Fruit fly (Drosophila melanogaster): ENCODE data around the gene tgo.

The tgo gene

dm6 chr3R:9014859-9015466 is 4.9 kb downstream of the tgo start, which contains the start of the genes Kcmf1, Sf3b5 and CG11986:
Gene Kcmf1, minus strand, starts transcription at chr3R:9014909.
Gene Sf3b5, minus strand, starts transcription at chr3R:9015341.
Gene CG11986, plus strand, starts transcription at chr3R:9015446.
- peak; percentile 32 for TF ChIP-seq BEAF-32 (GFP tag; optimal IDR thresholded peaks at IDR 0.05)
- peak; percentile 72 for TF ChIP-seq gfzf (GFP tag; optimal IDR thresholded peaks at IDR 0.05)
- TF ChIP-seq CG12659 (GFP tag; optimal IDR thresholded peaks at IDR 0.05) = peak; percentile 13
- TF ChIP-seq hbn (GFP tag; IDR thresholded peaks at IDR 0.05; ENCODE audit: partially characterized antibody) = no peak
- TF ChIP-seq tap (tag; optimal IDR thresholded peaks at IDR 0.05) = no peak
- TF ChIP-seq nmo (GFP tag; optimal IDR thresholded peaks at IDR 0.05) = peak; percentile 17
- TF ChIP-seq MESR4 (GFP tag; optimal IDR thresholded peaks at IDR 0.05) = peak; percentile 49
- peak; percentile 4 for TF ChIP-seq CG17186 (GFP tag; optimal IDR thresholded peaks at IDR 0.05)
- TF ChIP-seq stwl (tag; optimal IDR thresholded peaks at IDR 0.05) = peak; percentile 5
- no peak for TF ChIP-seq CG13775 (GFP tag; optimal IDR thresholded peaks at IDR 0.05)
- no peak for TF ChIP-seq jigr1 (GFP tag; IDR thresholded peaks at IDR 0.05)
- peak; percentile 10 for TF ChIP-seq Dp (GFP tag; optimal IDR thresholded peaks at IDR 0.05)
- TF ChIP-seq sens (GFP tag) = peak; percentile 57
- TF ChIP-seq Sin3A (optimal IDR thresholded peaks at IDR 0.05) = peak; percentile 34
- TF ChIP-seq YL-1 (GFP tag; optimal IDR thresholded peaks at IDR 0.05) = peak; percentile 22
- no peak for TF ChIP-seq CG31365 (tag; optimal IDR thresholded peaks at IDR 0.05)
- TF ChIP-seq CG2116 (GFP tag; optimal IDR thresholded peaks at IDR 0.05) = peak; percentile 18
- peak; percentile 20 for TF ChIP-seq CG8924 (tag; optimal IDR thresholded peaks at IDR 0.05)
- peak; percentile 74 for TF ChIP-seq CG4617 (GFP tag; optimal IDR thresholded peaks at IDR 0.05; ENCODE audit: borderline replicate concordance)
- TF ChIP-seq CG17612 (GFP tag; IDR thresholded peaks at IDR 0.05) = no peak
- TF ChIP-seq pzg (GFP tag; optimal IDR thresholded peaks at IDR 0.05) = peak; percentile 36
- peak; percentile 1 for TF ChIP-seq Ets65A (GFP tag)
- peak in 1 of 2 experiments; percentile 12 for TF ChIP-seq Hr78 (GFP tag; optimal IDR thresholded peaks at IDR 0.05)
- peak; percentile 8; the same call in 1 of the 2 replicates for TF ChIP-seq Bgb (GFP tag; IDR thresholded peaks at IDR 0.05; ENCODE audit: partially characterized antibody)
- TF ChIP-seq Opbp (GFP tag; IDR thresholded peaks at IDR 0.05; ENCODE audit: partially characterized antibody) = 0 out of 3 replicates have a peak, but pooled peaks have one; percentile 32
- TF ChIP-seq tll (GFP tag; optimal IDR thresholded peaks at IDR 0.05) = no peak
- peak; percentile 74 for TF ChIP-seq CG9797 (GFP tag; optimal IDR thresholded peaks at IDR 0.05)

dm6 chr3R:9013765-9014380 is 5.9 kb downstream of the tgo start:
- peak; percentile 17 for TF ChIP-seq CG4854 (GFP tag; optimal IDR thresholded peaks at IDR 0.05)
- TF ChIP-seq CG15601 (tag; optimal IDR thresholded peaks at IDR 0.05) = peak; percentile 28
- TF ChIP-seq Lpt (GFP tag; optimal IDR thresholded peaks at IDR 0.05) = no peak
- no peak for TF ChIP-seq CG17568 (GFP tag; optimal IDR thresholded peaks at IDR 0.05)
- no peak for TF ChIP-seq CG4730 (GFP tag; IDR thresholded peaks at IDR 0.05)
- TF ChIP-seq CG32772 (GFP tag; IDR thresholded peaks at IDR 0.05) = no peak
- TF ChIP-seq CG14710 (tag; optimal IDR thresholded peaks at IDR 0.05) = peak; percentile 26
- peak; percentile 35 for TF ChIP-seq CG17186 (GFP tag; optimal IDR thresholded peaks at IDR 0.05)
- TF ChIP-seq btn (GFP tag; optimal IDR thresholded peaks at IDR 0.05) = no peak
- no peak for TF ChIP-seq nau (GFP tag; optimal IDR thresholded peaks at IDR 0.05)
- peak; percentile 50 for TF ChIP-seq CG17359 (tag; optimal IDR thresholded peaks at IDR 0.05)
- peak; percentile 52; the same call in 1 of the 3 replicates for TF ChIP-seq CG34422 (GFP tag; IDR thresholded peaks at IDR 0.05)
- TF ChIP-seq Jarid2 (GFP tag; optimal IDR thresholded peaks at IDR 0.05) = no peak
- TF ChIP-seq CG3847 (GFP tag; IDR thresholded peaks at IDR 0.05) = peak; percentile 62
- no peak for TF ChIP-seq pan (optimal IDR thresholded peaks at IDR 0.05)
- peak in 1 of 2 experiments; percentile 36 for TF ChIP-seq pan (GFP tag; optimal IDR thresholded peaks at IDR 0.05 in 1 of 2, IDR thresholded peaks at IDR 0.05 in 1 of 2)
- TF ChIP-seq CG11456 (GFP tag; IDR thresholded peaks at IDR 0.05) = 0 out of 3 replicates have a peak, but pooled peaks have one; percentile 21
- TF ChIP-seq bsh (GFP tag; optimal IDR thresholded peaks at IDR 0.05) = peak in 1 of 2 experiments; percentile 55
- TF ChIP-seq HLH3B (GFP tag; IDR thresholded peaks at IDR 0.05) = no peak
- peak; percentile 49 for TF ChIP-seq CG2712 (tag; optimal IDR thresholded peaks at IDR 0.05)
- peak; percentile 31 for TF ChIP-seq BEAF-32 (GFP tag; optimal IDR thresholded peaks at IDR 0.05)
- TF ChIP-seq Sox102F (GFP tag; optimal IDR thresholded peaks at IDR 0.05) = no peak
- peak; percentile 38 for TF ChIP-seq Sin3A (optimal IDR thresholded peaks at IDR 0.05)

Measured in whole organism, embryonic.